Fruit fly (Drosophila melanogaster) whole organism, prepupa: ENCODE data around the gene CG31075.

Experiments used
- CG11902 ChIP-seq: fragments of 200-800 bp; sonication (Bioruptor generic); optimal IDR thresholded peaks from 3 replicates; lab custom pipeline; 2016; ENCODE audit warnings: missing biosample characterization, missing genetic modification characterization
- CG16779 ChIP-seq: fragments of 200-800 bp; sonication (Bioruptor generic); optimal IDR thresholded peaks from 3 replicates; lab custom pipeline; 2017; ENCODE audit warnings: missing biosample characterization, mild to moderate bottlenecking, missing genetic modification characterization
- Eip75B ChIP-seq: fragments of 200-800 bp; sonication (Bioruptor generic); optimal IDR thresholded peaks from 3 replicates; lab custom pipeline; 2016; ENCODE audit warnings: missing biosample characterization, missing genetic modification characterization
- Eip93F ChIP-seq: fragments of 200-800 bp; sonication (Bioruptor generic); optimal IDR thresholded peaks from 2 replicates; lab custom pipeline; 2016; ENCODE audit warnings: missing biosample characterization, mild to moderate bottlenecking, missing genetic modification characterization
- Hr38 ChIP-seq: sonication (Bioruptor generic); optimal IDR thresholded peaks from 2 replicates; lab custom pipeline; 2016; ENCODE audit warnings: missing biosample characterization, missing genetic modification characterization
- OdsH ChIP-seq: fragments of 200-800 bp; sonication (Bioruptor generic); optimal IDR thresholded peaks from 3 replicates; lab custom pipeline; 2016; ENCODE audit warnings: missing biosample characterization, missing genetic modification characterization
- dac ChIP-seq: fragments of 200-800 bp; sonication (Bioruptor generic); optimal IDR thresholded peaks from 2 replicates; lab custom pipeline; 2017; ENCODE audit warnings: missing biosample characterization, mild to moderate bottlenecking, missing genetic modification characterization

DNA sequence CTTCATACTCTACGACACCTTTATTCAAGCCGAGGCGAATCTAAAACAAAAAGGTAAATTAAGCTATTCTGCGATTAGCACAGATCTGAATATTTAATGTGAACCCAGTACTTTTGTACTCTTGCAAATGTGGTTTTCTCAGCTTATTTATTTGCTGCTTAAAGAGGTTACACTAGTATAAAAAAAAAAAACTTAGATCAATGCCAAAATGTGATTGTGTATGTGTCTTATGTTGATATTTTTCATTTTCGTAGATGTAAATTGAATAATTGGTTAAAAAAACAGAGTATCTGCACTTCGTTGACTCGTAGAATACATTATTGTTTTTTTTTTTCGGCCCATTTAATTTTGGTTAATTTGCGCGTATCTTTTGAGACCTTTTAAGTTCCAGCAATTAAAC is 18.6 kb downstream of the CG31075 start:
- TF ChIP-seq CG16779 = no peak
- no peak for TF ChIP-seq Eip75B (GFP tag; lab: Kevin White, UChicago)
- TF ChIP-seq CG11902 (GFP tag; lab: Kevin White, UChicago) = no peak
- TF ChIP-seq OdsH = no peak
- TF ChIP-seq dac (GFP tag; lab: Kevin White, UChicago) = no peak
- TF ChIP-seq Eip93F = no peak
- no peak for TF ChIP-seq Hr38 (GFP tag; lab: Kevin White, UChicago)
